Fruit fly (Drosophila melanogaster): ENCODE data around the gene CG14854.
A peak's percentile ranks its signal among the peaks of the same experiment; 100 is the strongest.

The CG14854 gene

dm6 chr3R:14574962-14575717, 15.3 kb upstream of the CG14854 start (continued):
- TF ChIP-seq CG11294 (GFP tag; IDR thresholded peaks at IDR 0.05) = peak; percentile 40; the same call in 1 of the 2 replicates
- TF ChIP-seq Eip93F (GFP tag; optimal IDR thresholded peaks at IDR 0.05) = no peak
- peak; percentile 67 for TF ChIP-seq Hr4 (GFP tag; optimal IDR thresholded peaks at IDR 0.05)
- peak; percentile 78 for TF ChIP-seq lz (GFP tag; optimal IDR thresholded peaks at IDR 0.05)
- TF ChIP-seq fd59A (GFP tag; optimal IDR thresholded peaks at IDR 0.05) = peak; percentile 47
- TF ChIP-seq Ets21C (GFP tag; optimal IDR thresholded peaks at IDR 0.05) = peak; percentile 63
- TF ChIP-seq CG1621 (tag; optimal IDR thresholded peaks at IDR 0.05) = peak; percentile 17
- TF ChIP-seq CG3032 (tag; optimal IDR thresholded peaks at IDR 0.05) = peak; percentile 59
- peak; percentile 65 for TF ChIP-seq acj6 (GFP tag; optimal IDR thresholded peaks at IDR 0.05)
- peak; percentile 76 for TF ChIP-seq Smox (GFP tag; optimal IDR thresholded peaks at IDR 0.05)
- TF ChIP-seq CG16779 (tag; optimal IDR thresholded peaks at IDR 0.05) = peak; percentile 10
- peak; percentile 75 for TF ChIP-seq Lpt (GFP tag; optimal IDR thresholded peaks at IDR 0.05)
- peak; percentile 87 for TF ChIP-seq svp (GFP tag)
- TF ChIP-seq ss (GFP tag; optimal IDR thresholded peaks at IDR 0.05) = peak in 1 of 2 experiments; percentile 64
- peak; percentile 30 for TF ChIP-seq Blimp-1 (GFP tag; optimal IDR thresholded peaks at IDR 0.05)
- peak; percentile 67 for TF ChIP-seq CG34406 (GFP tag; optimal IDR thresholded peaks at IDR 0.05)
- TF ChIP-seq CG8319 (GFP tag; optimal IDR thresholded peaks at IDR 0.05) = peak; percentile 45
- TF ChIP-seq CG7368 (GFP tag; optimal IDR thresholded peaks at IDR 0.05) = peak; percentile 46
- peak; percentile 56 for TF ChIP-seq CG11902 (GFP tag; optimal IDR thresholded peaks at IDR 0.05)
- TF ChIP-seq eg (GFP tag; IDR thresholded peaks at IDR 0.05) = peak; percentile 48; the same call in 1 of the 3 replicates
- peak; percentile 94 for TF ChIP-seq Eip78C (GFP tag)
- peak; percentile 42 for TF ChIP-seq net (GFP tag; optimal IDR thresholded peaks at IDR 0.05)
- no peak for TF ChIP-seq Gug (GFP tag; IDR thresholded peaks at IDR 0.05)
- TF ChIP-seq achi (GFP tag; optimal IDR thresholded peaks at IDR 0.05) = peak; percentile 77
- TF ChIP-seq dac (GFP tag; optimal IDR thresholded peaks at IDR 0.05) = no peak
- peak; percentile 67 for TF ChIP-seq pdm3 (GFP tag; optimal IDR thresholded peaks at IDR 0.05)
- peak; percentile 50; the same call in 1 of the 2 replicates for TF ChIP-seq CG15336 (GFP tag; IDR thresholded peaks at IDR 0.05)
- TF ChIP-seq CG4318 (GFP tag; optimal IDR thresholded peaks at IDR 0.05) = peak; percentile 65
- no peak for TF ChIP-seq Hr38 (GFP tag; optimal IDR thresholded peaks at IDR 0.05)

DNA sequence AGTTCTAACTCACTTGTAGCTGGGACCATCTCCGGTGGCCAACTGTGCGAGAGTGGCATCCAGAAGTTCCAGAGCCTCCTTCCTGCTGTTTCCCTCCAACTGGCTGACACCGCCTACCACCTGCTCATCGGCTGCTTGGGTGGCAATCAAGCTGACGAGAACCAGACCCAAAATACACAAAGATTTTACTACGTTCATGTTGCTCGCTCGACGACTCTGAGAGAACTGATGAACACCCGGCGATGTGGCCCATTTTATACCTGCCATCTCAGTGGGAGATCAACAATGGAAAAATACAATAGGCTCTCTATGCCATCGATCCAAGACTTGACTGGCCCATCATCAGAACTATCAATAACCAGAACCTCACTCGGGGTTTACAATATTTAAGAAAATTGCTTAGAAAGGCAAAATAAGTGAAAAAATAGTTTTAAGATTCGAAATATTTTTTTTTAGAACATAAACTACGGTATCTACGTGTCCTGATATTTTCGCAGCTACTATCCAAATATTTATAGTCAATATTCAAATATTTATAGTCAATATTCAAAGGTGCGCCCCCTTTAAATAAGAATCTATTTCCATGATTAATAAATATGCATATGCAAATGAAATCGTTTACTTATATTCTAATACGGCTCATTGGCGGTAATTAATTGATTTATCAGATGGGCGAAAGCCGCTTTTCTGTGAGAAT, 9.7 kb upstream of the CG14854 start, which contains the start of gene Cys:
TSS of gene Cys (minus strand) at position 234 of the 697 bp plus-strand sequence.
- TF ChIP-seq vri (GFP tag; optimal IDR thresholded peaks at IDR 0.05) = no peak
- no peak for TF ChIP-seq net (GFP tag; optimal IDR thresholded peaks at IDR 0.05)
- TF ChIP-seq pdm3 (GFP tag; optimal IDR thresholded peaks at IDR 0.05) = no peak
- TF ChIP-seq Met (GFP tag; optimal IDR thresholded peaks at IDR 0.05) = no peak
- TF ChIP-seq Smox (GFP tag; optimal IDR thresholded peaks at IDR 0.05) = no peak
- TF ChIP-seq esn (GFP tag; optimal IDR thresholded peaks at IDR 0.05) = no peak
- no peak for TF ChIP-seq CG6808 (GFP tag; optimal IDR thresholded peaks at IDR 0.05)
- TF ChIP-seq Eip93F (GFP tag; optimal IDR thresholded peaks at IDR 0.05) = no peak
- peak; percentile 22 for TF ChIP-seq svp (GFP tag)
- no peak for TF ChIP-seq fd85E (GFP tag; optimal IDR thresholded peaks at IDR 0.05)
- no peak for TF ChIP-seq CG11762 (GFP tag; optimal IDR thresholded peaks at IDR 0.05; ENCODE audit: insufficient read depth)
- no peak for TF ChIP-seq salr (GFP tag; optimal IDR thresholded peaks at IDR 0.05)
- TF ChIP-seq Eip78C (GFP tag) = peak; percentile 70
- TF ChIP-seq CG6792 (GFP tag; optimal IDR thresholded peaks at IDR 0.05) = no peak
- TF ChIP-seq CG32006 (GFP tag; optimal IDR thresholded peaks at IDR 0.05) = peak; percentile 52
- TF ChIP-seq Hr4 (GFP tag; optimal IDR thresholded peaks at IDR 0.05) = peak; percentile 6
- no peak for TF ChIP-seq Hr38 (GFP tag; optimal IDR thresholded peaks at IDR 0.05)
- no peak for TF ChIP-seq OdsH (GFP tag; optimal IDR thresholded peaks at IDR 0.05)
- TF ChIP-seq CG8632 (GFP tag; optimal IDR thresholded peaks at IDR 0.05) = no peak

Measured in whole organism, prepupa.